Worm (Caenorhabditis elegans) whole organism, L4/young adult: Measurements from ENCODE around the gene bbln-1.

ENCODE experiments used
- W03F9.2 ChIP-seq: fragments of 150-350 bp; optimal IDR thresholded peaks from 2 replicates; lab custom pipeline; 2014; ENCODE audit warnings: missing biosample characterization, missing genetic modification characterization
- dao-5 ChIP-seq: sonication (generic microtip); optimal IDR thresholded peaks from 2 replicates; lab custom pipeline; 2016; ENCODE audit warnings: missing genotype, missing genetic modification characterization, moderate library complexity, missing compliant biosample characterization
- him-1 ChIP-seq: sonication (generic microtip); optimal IDR thresholded peaks from 2 replicates; lab custom pipeline; 2016; ENCODE audit warnings: missing genotype, missing genetic modification reagents, missing genetic modification characterization, missing compliant biosample characterization

The bbln-1 gene

DNA sequence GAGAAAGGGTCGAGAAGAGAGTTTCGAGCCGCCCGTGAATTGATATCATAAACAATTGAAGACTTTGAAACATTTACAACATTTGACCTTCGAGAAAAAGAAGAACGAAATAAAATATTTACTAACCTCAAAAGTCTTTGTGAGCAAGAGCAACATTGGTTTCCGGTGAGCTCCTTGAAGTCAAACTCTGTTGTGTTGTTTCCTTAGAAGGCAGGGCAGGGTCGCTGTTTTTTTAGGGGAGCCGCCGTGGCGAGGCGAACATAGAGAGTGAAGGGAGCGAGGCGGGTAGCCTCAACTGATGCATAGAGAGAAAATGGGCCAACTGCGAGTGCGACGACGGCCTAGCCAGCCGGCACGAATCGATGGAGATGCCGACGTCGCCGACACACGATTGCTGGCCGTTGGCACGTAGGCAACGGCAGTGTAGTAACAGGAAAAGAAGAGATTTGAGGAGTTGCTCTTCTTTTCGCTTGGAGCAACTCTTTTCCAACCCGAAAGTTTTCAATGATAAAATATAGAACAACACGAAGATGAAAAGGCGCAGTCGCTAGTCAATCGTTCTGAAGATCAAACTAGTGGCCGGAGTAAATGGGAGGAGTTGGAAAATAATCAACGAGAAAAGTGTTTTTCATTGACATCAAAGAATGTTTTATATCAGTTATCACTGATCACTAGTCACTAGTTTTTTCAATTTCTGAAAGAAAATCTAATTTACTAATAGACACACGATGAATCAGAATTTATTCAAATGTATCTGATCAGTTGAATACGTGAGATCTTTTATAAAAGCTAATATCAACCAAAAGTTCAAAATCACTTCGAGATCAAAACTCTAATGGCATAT, 36.0 kb downstream of the bbln-1 start, which contains the start of gene mai-1:
TSS of gene mai-1 (minus strand) at position 557 of the 844 bp plus-strand sequence.
- TF ChIP-seq dao-5 (tag; lab: Kevin White, UChicago) (peak; percentile 42), him-1 (peak; percentile 85), W03F9.2 (no peak)

DNA sequence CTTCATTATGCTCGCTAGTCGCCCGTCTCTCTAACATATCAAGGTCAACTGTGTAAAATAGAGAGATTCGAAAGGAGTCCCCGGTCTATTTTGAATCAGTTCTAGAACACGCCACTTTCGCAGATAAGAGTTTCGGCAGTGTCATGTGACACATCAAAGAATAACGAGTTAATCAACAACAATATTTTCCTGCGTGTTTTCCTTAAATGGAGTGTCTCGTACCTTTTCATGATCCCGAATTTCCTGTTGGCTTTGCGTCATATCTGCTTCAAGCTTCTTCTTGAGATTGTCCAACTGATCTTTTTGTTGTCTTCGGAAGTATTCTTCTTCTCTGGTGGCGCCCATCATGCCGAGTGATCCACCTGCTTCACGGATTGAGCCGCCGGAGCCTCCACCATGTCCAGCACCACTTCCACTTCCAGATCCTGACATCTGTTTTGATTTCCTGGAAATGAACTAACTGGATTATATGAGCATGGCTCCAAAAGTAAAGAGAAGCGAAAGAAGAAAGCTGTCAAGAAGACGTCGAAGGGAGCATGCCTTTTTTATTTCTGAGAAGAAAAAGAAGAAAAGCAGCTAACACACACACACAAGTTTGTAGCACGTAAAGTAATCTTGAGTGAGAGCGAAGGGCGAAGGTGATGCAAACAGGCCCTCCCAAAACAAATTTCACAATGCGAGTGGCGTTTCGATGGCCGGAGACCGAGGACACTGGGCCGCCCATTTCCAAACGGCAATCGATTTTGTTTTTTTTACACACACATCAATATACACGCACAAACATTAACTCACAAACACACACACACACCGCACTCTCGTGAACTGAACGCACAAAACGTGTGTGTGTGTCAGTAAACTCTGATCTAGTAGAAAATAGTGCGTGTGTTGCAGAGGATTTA, 36.9 kb downstream of the bbln-1 start:
- TF ChIP-seq W03F9.2: peak; percentile 26
- TF ChIP-seq him-1: no peak

DNA sequence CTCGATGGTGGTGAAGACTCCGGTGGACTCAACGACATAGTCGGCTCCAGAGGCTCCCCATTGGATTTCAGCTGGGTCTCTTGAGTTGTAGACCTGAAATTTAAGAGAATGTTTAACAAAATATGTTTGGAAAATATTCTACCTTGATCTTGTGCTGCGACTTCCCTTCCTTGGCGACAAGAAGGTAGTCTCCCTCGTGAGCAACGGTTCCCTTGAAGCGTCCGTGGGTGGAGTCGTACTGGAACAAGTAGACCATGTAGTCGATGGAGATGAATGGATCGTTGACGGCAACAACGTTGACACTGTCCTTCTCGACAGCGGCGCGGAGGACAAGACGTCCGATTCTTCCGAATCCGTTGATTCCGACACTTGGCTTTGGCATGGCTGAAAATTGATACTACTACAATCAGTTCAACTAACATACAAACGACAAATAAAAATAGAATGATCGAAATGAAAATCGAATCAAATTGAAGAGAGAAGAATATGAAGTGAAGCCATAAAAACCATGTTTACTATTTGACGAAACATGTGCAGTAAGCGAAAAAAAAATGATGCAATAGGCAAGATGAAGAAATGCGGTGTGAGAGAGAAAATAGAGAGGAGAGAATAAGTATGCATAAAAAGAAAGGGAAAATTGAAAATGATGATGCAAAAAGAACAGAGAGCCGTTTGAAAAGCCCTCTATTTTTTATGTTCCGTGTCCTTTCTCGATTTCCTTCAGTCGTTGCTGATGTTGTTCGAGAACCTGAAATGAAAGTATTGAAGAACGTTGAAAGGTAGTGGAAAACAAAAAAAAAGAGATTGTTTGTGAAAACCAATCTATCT, 37.7 kb downstream of the bbln-1 start, which contains the start of gene gpd-2:
TSS of gene gpd-2 (minus strand) at position 384 of the 828 bp plus-strand sequence.
- no peak for TF ChIP-seq him-1
- TF ChIP-seq W03F9.2: no peak
- no peak for TF ChIP-seq dao-5 (tag; lab: Kevin White, UChicago)

DNA sequence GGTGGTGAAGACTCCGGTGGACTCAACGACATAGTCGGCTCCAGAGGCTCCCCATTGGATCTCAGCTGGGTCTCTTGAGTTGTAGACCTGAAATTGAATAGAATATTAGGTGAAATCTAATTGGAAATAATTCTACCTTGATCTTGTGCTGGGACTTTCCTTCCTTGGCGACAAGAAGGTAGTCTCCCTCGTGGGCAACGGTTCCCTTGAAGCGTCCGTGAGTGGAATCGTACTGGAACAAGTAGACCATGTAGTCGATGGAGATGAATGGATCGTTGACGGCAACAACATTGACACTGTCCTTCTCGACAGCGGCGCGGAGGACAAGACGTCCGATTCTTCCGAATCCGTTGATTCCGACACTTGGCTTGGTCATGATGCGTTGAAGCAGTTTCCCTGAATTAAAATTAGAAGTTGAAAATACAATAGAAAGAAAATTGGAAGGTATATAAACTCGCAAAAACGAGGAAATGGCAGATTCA, 39.3 kb downstream of the bbln-1 start, which contains the start of gene gpd-3:
TSS of gene gpd-3 (minus strand) at position 396 of the 482 bp plus-strand sequence.
- TF ChIP-seq W03F9.2 (no peak), dao-5 (tag; lab: Kevin White, UChicago) (no peak), him-1 (no peak)

DNA sequence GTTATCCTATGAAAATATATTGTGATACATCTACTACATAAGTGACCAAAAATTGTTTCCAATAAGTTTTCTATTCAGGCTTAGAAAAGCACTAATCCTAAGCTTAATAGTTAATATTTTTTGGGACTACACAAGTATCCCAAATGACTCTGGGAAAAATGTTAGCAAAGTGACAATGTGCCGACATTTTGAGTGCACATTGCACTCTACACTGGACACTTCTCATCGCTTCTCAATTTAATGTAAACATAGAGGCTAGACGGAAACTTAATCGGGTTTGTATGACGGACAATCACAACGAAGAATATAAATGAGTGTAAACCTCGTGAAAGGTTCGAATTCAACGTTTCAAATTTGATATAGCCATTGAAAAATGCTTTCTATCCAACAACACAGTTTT, 40.6 kb downstream of the bbln-1 start:
- TF ChIP-seq him-1 (no peak), dao-5 (tag; lab: Kevin White, UChicago) (no peak), W03F9.2 (no peak)

DNA sequence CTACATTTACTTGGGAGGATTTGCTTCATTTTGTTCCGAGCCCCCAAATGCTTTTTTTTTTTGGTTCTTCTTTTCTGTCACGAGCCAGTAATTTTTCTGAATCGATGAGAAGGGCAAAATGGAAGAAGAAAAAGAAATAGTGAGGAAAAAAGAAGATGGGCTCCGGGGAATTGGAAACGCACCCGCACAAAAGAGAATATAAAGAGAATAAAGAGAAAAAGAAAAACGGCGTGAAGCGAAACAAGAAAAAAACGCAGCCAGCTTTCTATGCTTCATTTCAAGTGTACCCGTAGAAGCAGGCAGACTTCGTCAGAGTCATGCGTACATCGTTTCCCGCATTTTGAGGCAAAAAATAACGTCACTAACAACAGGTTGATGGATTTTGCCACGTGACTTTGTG, 41.2 kb downstream of the bbln-1 start:
- no peak for TF ChIP-seq W03F9.2
- peak; percentile 76 for TF ChIP-seq him-1

DNA sequence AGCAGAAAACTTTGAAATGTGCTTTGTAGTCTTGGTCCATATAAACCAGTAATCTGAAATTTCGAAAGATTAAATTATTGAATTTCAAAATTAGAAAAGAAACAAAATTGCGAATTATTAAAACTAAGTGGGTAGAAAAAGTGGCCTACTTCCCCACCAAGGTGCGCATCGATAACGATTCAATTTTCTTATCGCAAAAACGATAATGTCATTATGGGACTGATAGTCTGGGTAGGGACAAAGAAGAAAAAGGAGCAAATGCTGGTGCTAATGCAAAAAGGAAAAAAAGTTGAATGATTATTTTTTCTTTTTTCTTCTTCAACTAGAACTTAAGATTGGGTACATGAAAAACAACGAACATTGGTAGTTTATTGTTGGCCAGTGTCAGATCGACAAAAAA, 41.7 kb downstream of the bbln-1 start, which contains the start of gene gpcp-1:
TSS of gene gpcp-1 (minus strand) at position 53 of the 400 bp plus-strand sequence.
- no peak for TF ChIP-seq him-1
- TF ChIP-seq dao-5 (tag; lab: Kevin White, UChicago): no peak
- TF ChIP-seq W03F9.2: no peak

DNA sequence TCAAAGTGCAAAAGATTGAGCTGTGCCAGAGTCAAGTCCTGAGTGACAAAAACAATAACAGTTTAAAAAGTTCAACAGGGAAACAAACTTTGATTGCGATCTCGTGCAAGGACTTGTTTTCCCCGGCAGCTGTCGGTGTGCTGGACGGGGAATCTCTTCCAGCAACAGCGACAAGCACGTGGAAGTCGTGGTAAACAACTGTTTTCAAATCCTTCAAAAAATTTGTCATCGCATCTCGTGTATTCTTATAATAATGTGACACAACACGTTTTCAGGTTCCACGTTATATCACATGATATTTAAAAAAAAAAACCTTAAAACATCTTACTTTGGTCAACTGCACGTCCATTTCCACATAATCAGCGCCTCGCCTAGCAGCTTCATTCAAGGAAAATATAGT, 43.7 kb downstream of the bbln-1 start:
- TF ChIP-seq W03F9.2: no peak
- TF ChIP-seq dao-5 (tag; lab: Kevin White, UChicago): no peak
- TF ChIP-seq him-1: no peak

DNA sequence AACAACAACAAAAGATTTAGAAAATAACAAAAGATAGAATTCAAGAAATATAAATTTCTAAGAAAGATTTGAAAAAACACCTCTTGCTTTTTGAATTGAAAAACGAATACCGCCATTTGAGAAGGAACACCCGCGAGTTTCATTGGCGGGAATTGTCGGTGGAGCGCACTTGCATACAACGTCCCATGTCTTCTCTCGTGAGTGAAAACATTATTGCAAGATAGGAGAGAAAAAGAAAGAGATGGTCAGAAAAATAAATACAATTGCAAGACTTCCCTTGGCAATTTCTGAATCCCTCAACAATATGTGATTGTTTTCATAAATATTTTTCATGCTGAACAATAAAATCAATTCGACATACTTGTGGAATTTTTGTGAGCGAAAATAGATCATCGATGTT, 46.1 kb downstream of the bbln-1 start, which contains the start of gene K10B3.5:
TSS of gene K10B3.5 (minus strand) at position 343 of the 400 bp plus-strand sequence.
- TF ChIP-seq him-1 (peak; percentile 41), W03F9.2 (peak; percentile 56), dao-5 (tag; lab: Kevin White, UChicago) (no peak)

DNA sequence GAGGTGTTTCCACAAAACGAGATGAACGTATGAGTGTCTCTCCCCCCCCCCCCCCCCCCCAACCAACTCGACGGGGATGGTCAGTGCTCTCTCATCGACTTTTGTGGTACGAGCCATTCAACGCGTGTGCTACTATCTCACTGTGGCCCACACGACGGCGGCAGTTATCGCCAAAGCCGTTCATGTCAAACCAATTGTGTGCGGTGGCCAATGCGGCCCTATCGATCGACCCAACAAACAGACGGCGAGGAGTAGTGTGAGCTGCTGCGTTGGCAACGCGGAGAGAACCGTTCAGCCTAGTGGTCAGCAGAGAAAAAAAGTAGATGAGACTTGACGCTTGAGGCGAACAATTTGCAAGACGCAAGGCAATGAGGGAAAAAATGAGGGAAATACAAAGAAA, 49.4 kb downstream of the bbln-1 start:
- no peak for TF ChIP-seq dao-5 (tag; lab: Kevin White, UChicago)
- no peak for TF ChIP-seq him-1
- no peak for TF ChIP-seq W03F9.2

DNA sequence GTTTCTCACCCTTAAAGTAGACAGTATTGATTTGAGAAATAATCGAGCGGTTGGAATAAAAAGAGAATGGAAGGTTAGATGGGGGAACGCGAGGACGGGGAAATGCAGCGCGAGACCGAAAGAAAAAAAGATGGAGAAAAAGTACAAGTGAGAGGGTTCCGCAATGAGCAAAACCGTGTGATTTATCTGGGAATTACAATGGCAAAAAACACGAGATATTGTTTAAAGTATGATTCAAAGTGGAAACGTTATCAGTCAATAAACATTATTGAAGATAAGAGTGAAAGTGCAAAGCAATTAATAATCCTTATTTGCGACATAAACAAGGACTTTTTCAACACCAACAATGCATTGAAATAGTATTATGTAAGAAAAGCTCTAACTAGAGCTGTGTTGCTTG, 50.1 kb downstream of the bbln-1 start, which contains the start of gene ztf-13:
TSS of gene ztf-13 (minus strand) at position 11 of the 400 bp plus-strand sequence.
- no peak for TF ChIP-seq dao-5 (tag; lab: Kevin White, UChicago)

DNA sequence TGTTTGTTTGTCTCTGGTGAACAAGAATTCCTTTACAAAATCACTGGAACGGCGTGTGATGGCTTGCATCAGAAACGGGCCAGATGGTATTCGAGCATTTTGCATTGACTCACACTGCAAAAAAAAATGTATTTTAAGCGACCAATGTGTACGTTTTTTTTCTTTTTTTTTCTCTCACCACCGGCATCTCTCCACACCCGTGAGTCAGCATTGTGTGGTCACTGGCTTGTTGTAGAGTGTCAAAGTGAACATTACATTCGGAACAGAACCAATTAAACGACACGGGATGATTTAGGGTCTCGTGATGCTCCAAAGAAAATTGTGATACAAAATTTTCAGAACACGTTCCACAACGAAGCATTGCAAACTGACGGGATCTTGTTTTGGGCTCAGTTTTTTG, 50.7 kb downstream of the bbln-1 start:
- TF ChIP-seq dao-5 (tag; lab: Kevin White, UChicago) (no peak), W03F9.2 (no peak)
